Worm (Caenorhabditis elegans) whole organism, L1 larva: ENCODE results near the gene trim-21.

Experiments
- C04F5.9 ChIP-seq: sonication (generic microtip); optimal IDR thresholded peaks from 2 replicates; lab custom pipeline; 2016; ENCODE audit warnings: missing genetic modification characterization, missing compliant biosample characterization
- C16A3.4 ChIP-seq: fragments of 150-350 bp; optimal IDR thresholded peaks from 2 replicates; lab custom pipeline; 2014; ENCODE audit warnings: missing biosample characterization, missing genetic modification characterization
- Y116A8C.19 ChIP-seq: sonication (generic microtip); optimal IDR thresholded peaks from 2 replicates; lab custom pipeline; 2016; ENCODE audit warnings: missing compliant biosample characterization, missing genetic modification characterization, borderline replicate concordance
- aly-2 ChIP-seq: fragments of 150-350 bp; optimal IDR thresholded peaks from 2 replicates; lab custom pipeline; 2014; ENCODE audit warnings: missing biosample characterization, missing genetic modification characterization
- ama-1 ChIP-seq: fragments of 150-350 bp; optimal IDR thresholded peaks from 2 replicates; lab custom pipeline; 2014
- ceh-63 ChIP-seq: fragments of 200-800 bp; sonication (Bioruptor generic); optimal IDR thresholded peaks from 2 replicates; lab custom pipeline; 2018; ENCODE audit warnings: mild to moderate bottlenecking, missing genetic modification characterization, missing compliant biosample characterization
- ceh-8 ChIP-seq: fragments of 200-800 bp; sonication (Bioruptor generic); optimal IDR thresholded peaks from 2 replicates; lab custom pipeline; 2018; ENCODE audit warnings: mild to moderate bottlenecking, missing genetic modification characterization, moderate library complexity, missing compliant biosample characterization
- ceh-82 ChIP-seq, 3 experiments: fragments of 150-350 bp in 1 of 3; sonication (generic microtip) in 2 of 3; optimal IDR thresholded peaks; 2 replicates each; lab custom pipeline; 2014 to 2017; ENCODE audit warnings: missing biosample characterization in 3 of 3, missing genetic modification characterization in 3 of 3
- ceh-88 ChIP-seq: fragments of 200-800 bp; sonication (Bioruptor generic); IDR thresholded peaks from 2 replicates; pipeline ENCODE4 v1.3.6; 2022; ENCODE audit warnings: missing genetic modification characterization, missing compliant biosample characterization
- ces-1 ChIP-seq: fragments of 150-350 bp; optimal IDR thresholded peaks from 2 replicates; lab custom pipeline; 2014; ENCODE audit warnings: missing biosample characterization, missing genetic modification reagents, missing genetic modification characterization
- dsc-1 ChIP-seq: sonication (generic microtip); optimal IDR thresholded peaks from 2 replicates; lab custom pipeline; 2016; ENCODE audit warnings: mild to moderate bottlenecking, missing genetic modification characterization, missing compliant biosample characterization
- efl-1 ChIP-seq, 4 experiments: fragments of 150-350 bp; optimal IDR thresholded peaks in 3 of 4; peaks in 1 of 4; 1 replicate in 1 of 4; 2 replicates in 3 of 4; lab custom pipeline; 2014; ENCODE audit warnings: missing biosample characterization in 2 of 4, missing genetic modification characterization in 2 of 4, missing genetic modification reagents in 2 of 4
- egl-27 ChIP-seq, 2 experiments: fragments of 150-350 bp in 1 of 2; sonication (generic microtip); optimal IDR thresholded peaks; 3 replicates each; lab custom pipeline; 2017 to 2018; ENCODE audit warnings: missing biosample characterization in 2 of 2, missing genetic modification characterization in 2 of 2, missing genetic modification reagents in 2 of 2
- ets-5 ChIP-seq: fragments of 200-800 bp; sonication (Bioruptor generic); IDR thresholded peaks from 2 replicates; pipeline ENCODE4 v1.3.6; 2022; ENCODE audit warnings: missing genetic modification characterization, missing compliant biosample characterization
- fkh-10 ChIP-seq: sonication (generic microtip); optimal IDR thresholded peaks from 2 replicates; lab custom pipeline; 2017; ENCODE audit warnings: missing biosample characterization, missing genetic modification reagents, missing genetic modification characterization
- fkh-4 ChIP-seq: sonication (generic microtip); optimal IDR thresholded peaks from 2 replicates; lab custom pipeline; 2016; ENCODE audit warnings: missing compliant biosample characterization, missing genetic modification characterization, borderline replicate concordance
- hlh-4 ChIP-seq: sonication (generic microtip); optimal IDR thresholded peaks from 2 replicates; lab custom pipeline; 2016; ENCODE audit warnings: mild to moderate bottlenecking, missing genetic modification characterization, missing compliant biosample characterization
- hpl-2 ChIP-seq: fragments of 150-350 bp; optimal IDR thresholded peaks from 2 replicates; lab custom pipeline; 2014; ENCODE audit warnings: missing biosample characterization, missing genetic modification reagents, missing genetic modification characterization
- mep-1 ChIP-seq: fragments of 150-350 bp; optimal IDR thresholded peaks from 2 replicates; lab custom pipeline; 2014; ENCODE audit warnings: missing biosample characterization, missing genetic modification characterization
- nhr-12 ChIP-seq: sonication (generic microtip); optimal IDR thresholded peaks from 2 replicates; lab custom pipeline; 2017; ENCODE audit warnings: missing biosample characterization, missing genetic modification characterization
- nhr-20 ChIP-seq: sonication (generic microtip); optimal IDR thresholded peaks from 2 replicates; lab custom pipeline; 2016; ENCODE audit warnings: mild to moderate bottlenecking, missing genetic modification characterization, missing compliant biosample characterization
- nhr-28 ChIP-seq: fragments of 150-350 bp; optimal IDR thresholded peaks from 2 replicates; lab custom pipeline; 2014; ENCODE audit warnings: missing biosample characterization, missing genetic modification characterization
- nhr-71 ChIP-seq: sonication (generic microtip); optimal IDR thresholded peaks from 2 replicates; lab custom pipeline; 2016; ENCODE audit warnings: mild to moderate bottlenecking, missing genetic modification characterization, moderate library complexity, missing compliant biosample characterization
- nhr-76 ChIP-seq: sonication (generic microtip); optimal IDR thresholded peaks from 2 replicates; lab custom pipeline; 2017; ENCODE audit warnings: missing biosample characterization, missing genetic modification characterization
- nhr-90 ChIP-seq: sonication (generic microtip); optimal IDR thresholded peaks from 2 replicates; lab custom pipeline; 2016; ENCODE audit warnings: mild to moderate bottlenecking, missing genetic modification characterization, missing compliant biosample characterization; ENCODE audit not compliant: poor library complexity
- pax-3 ChIP-seq: fragments of 200-800 bp; sonication (Bioruptor generic); optimal IDR thresholded peaks from 2 replicates; lab custom pipeline; 2018; ENCODE audit warnings: mild to moderate bottlenecking, missing genetic modification characterization, moderate library complexity, missing compliant biosample characterization
- rnt-1 ChIP-seq: sonication (generic microtip); optimal IDR thresholded peaks from 2 replicates; lab custom pipeline; 2016; ENCODE audit warnings: mild to moderate bottlenecking, missing genetic modification characterization, moderate library complexity, missing compliant biosample characterization
- sptf-1 ChIP-seq: fragments of 150-350 bp; optimal IDR thresholded peaks from 2 replicates; lab custom pipeline; 2014; ENCODE audit warnings: missing biosample characterization, missing genetic modification characterization
- sup-37 ChIP-seq: fragments of 200-800 bp; sonication (Bioruptor generic); optimal IDR thresholded peaks from 2 replicates; lab custom pipeline; 2018; ENCODE audit warnings: mild to moderate bottlenecking, missing genetic modification characterization, missing compliant biosample characterization
- tbx-2 ChIP-seq: sonication (generic microtip); optimal IDR thresholded peaks from 2 replicates; lab custom pipeline; 2016; ENCODE audit warnings: missing genetic modification characterization, missing compliant biosample characterization
- tlp-1 ChIP-seq: fragments of 150-350 bp; optimal IDR thresholded peaks from 2 replicates; lab custom pipeline; 2014; ENCODE audit warnings: missing biosample characterization, missing genetic modification characterization
- unc-130 ChIP-seq: fragments of 150-350 bp; optimal IDR thresholded peaks from 2 replicates; lab custom pipeline; 2017; ENCODE audit warnings: missing biosample characterization, missing genetic modification characterization, inconsistent platforms
- unc-62 ChIP-seq: fragments of 150-350 bp; optimal IDR thresholded peaks from 2 replicates; lab custom pipeline; 2014; ENCODE audit warnings: missing biosample characterization, missing genetic modification reagents, missing genetic modification characterization
- unc-86 ChIP-seq: sonication (generic microtip); optimal IDR thresholded peaks from 2 replicates; lab custom pipeline; 2016; ENCODE audit warnings: missing genetic modification characterization, missing compliant biosample characterization
- xbp-1 ChIP-seq: sonication (generic microtip); optimal IDR thresholded peaks from 2 replicates; lab custom pipeline; 2016; ENCODE audit warnings: missing genetic modification characterization, missing compliant biosample characterization
- zip-4 ChIP-seq: fragments of 200-800 bp; sonication (Bioruptor generic); optimal IDR thresholded peaks from 2 replicates; lab custom pipeline; 2018; ENCODE audit warnings: mild to moderate bottlenecking, missing genetic modification characterization, moderate library complexity, missing compliant biosample characterization
- ztf-11 ChIP-seq, 2 experiments: sonication (generic microtip); optimal IDR thresholded peaks; 2 replicates each; lab custom pipeline; 2016 to 2017; ENCODE audit warnings: missing genetic modification characterization in 2 of 2, missing biosample characterization in 1 of 2, missing compliant biosample characterization in 1 of 2
- ztf-4 ChIP-seq: fragments of 150-350 bp; optimal IDR thresholded peaks from 2 replicates; lab custom pipeline; 2014; ENCODE audit warnings: missing biosample characterization, missing genetic modification characterization

trim-21 gene

DNA sequence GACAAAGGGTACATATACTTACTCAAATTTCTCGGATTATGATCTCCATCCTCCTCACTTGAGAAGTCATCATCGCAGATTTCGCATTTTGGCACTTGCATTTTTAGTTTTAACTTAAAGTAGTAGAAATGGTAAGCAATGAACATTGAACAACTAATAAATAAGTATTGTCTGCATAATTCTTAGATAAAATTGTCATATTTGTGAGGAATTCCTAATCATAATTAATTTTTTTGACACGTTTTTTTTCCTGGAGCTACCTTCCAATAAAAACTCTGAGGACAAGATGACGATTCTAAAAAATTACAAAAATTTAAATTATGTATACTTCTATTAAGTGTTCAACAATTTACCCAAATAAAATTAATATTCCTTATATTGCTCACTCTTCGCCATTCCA is at the start of gene trim-21, which contains the start of gene B0281.1:
Gene trim-21, minus strand, starts transcription at position 101 of the 400 bp plus-strand sequence.
Gene B0281.1, plus strand, starts transcription at position 321 of the 400 bp plus-strand sequence.
- TF ChIP-seq fkh-4 (tag; lab: Kevin White, UChicago) (no peak), dsc-1 (no peak), mep-1 (tag; lab: Kevin White, UChicago) (no peak), ets-5 (GFP tag; lab: Robert Waterston, UW) (no peak), sptf-1 (no peak), efl-1 (optimal IDR thresholded peaks at IDR 0.05; lab: Kevin White, UChicago) (no peak), efl-1 (GFP tag; optimal IDR thresholded peaks at IDR 0.05 in 1 of 2; lab: Kevin White, UChicago) (no peak)

ce11 chrII:2359965-2360364 is 47.3 kb upstream of the trim-21 start, which contains the start of gene F43C11.16:
Gene F43C11.16, minus strand, starts transcription at chrII:2360065.
- TF ChIP-seq efl-1 (optimal IDR thresholded peaks at IDR 0.05; lab: Kevin White, UChicago) (no peak), efl-1 (GFP tag; optimal IDR thresholded peaks at IDR 0.05 in 1 of 2; lab: Kevin White, UChicago) (peak in 1 of 2 experiments; percentile 18), nhr-20 (tag; lab: Kevin White, UChicago) (no peak), C16A3.4 (tag; lab: Kevin White, UChicago) (no peak), hlh-4 (no peak)

DNA sequence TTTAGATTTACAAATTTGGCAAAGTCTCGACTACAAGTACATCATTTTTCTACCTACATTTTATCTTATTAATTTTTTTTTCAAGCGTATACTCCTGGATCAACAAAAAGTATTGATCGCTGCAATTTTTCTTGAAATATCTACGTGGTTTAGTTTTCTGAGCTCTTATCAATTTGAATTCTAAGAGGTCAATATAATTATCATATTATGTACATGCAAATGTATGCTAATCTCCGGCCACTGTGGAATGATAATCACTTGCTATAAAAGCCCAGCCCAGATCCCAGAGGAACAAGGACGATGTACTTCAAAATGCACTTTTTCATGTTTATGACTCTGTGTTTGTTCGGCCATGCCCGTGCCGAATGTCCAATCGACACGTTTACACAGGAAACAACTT is 44.1 kb upstream of the trim-21 start, which contains the start of gene F43C11.1:
Gene F43C11.1, plus strand, starts transcription at position 301 of the 400 bp plus-strand sequence.
- TF ChIP-seq tbx-2 (no peak), ztf-11 (tag; optimal IDR thresholded peaks at IDR 0.05; lab: Kevin White, UChicago) (no peak), xbp-1 (tag; lab: Kevin White, UChicago) (no peak), unc-62 (GFP tag; lab: Kevin White, UChicago) (no peak), sup-37 (GFP tag; lab: Kevin White, UChicago) (no peak), ces-1 (GFP tag; lab: Kevin White, UChicago) (no peak), mep-1 (tag; lab: Kevin White, UChicago) (no peak), pax-3 (no peak), unc-130 (tag; lab: Kevin White, UChicago) (no peak), ceh-63 (GFP tag; lab: Kevin White, UChicago) (no peak), C04F5.9 (tag; lab: Kevin White, UChicago) (no peak), ztf-4 (tag; lab: Kevin White, UChicago) (no peak), rnt-1 (no peak), Y116A8C.19 (no peak), nhr-28 (no peak), hpl-2 (GFP tag; lab: Kevin White, UChicago) (no peak), ets-5 (GFP tag; lab: Robert Waterston, UW) (no peak)
- TF ChIP-seq, all 84 proteins: peak for 0

DNA sequence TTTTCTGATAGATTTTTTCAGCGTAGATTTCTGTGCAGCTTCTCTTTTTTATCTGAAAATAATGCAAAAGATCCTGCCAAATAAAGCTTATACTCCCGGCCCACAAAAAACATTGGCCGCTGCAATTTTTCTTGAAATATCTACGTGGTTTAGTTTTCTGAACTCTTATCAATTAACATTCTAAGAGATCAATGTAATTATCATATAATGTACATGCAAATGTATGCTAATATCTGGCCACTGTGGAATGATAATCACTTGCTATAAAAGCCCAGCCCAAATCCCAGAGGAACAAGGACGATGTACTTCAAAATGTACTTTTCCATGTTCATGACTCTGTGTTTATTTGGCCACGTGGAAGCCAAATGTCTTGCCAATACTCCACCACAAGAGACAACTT is 41.8 kb upstream of the trim-21 start, which contains the start of gene F43C11.2:
Gene F43C11.2, plus strand, starts transcription at position 301 of the 400 bp plus-strand sequence.
- no peak for TF ChIP-seq nhr-71

ce11 chrII:2353012-2353411 is 40.4 kb upstream of the trim-21 start, which contains the start of gene F43C11.3:
Gene F43C11.3, plus strand, starts transcription at chrII:2353312.
- TF ChIP-seq hpl-2 (GFP tag; lab: Kevin White, UChicago) = no peak
- no peak for TF ChIP-seq ceh-8 (GFP tag; lab: Kevin White, UChicago)
- no peak for TF ChIP-seq ztf-11 (tag; optimal IDR thresholded peaks at IDR 0.05; lab: Kevin White, UChicago)

- TF ChIP-seq dsc-1 = no peak
- TF ChIP-seq nhr-28 = no peak
- no peak for TF ChIP-seq ama-1 (lab: Kevin White, UChicago)
- TF ChIP-seq unc-86 (tag; lab: Kevin White, UChicago) = no peak
- no peak for TF ChIP-seq zip-4
- TF ChIP-seq aly-2 (tag; lab: Kevin White, UChicago) = no peak
- no peak for TF ChIP-seq nhr-90 (tag; lab: Kevin White, UChicago)
- no peak for TF ChIP-seq tlp-1 (tag; lab: Kevin White, UChicago)
- no peak for TF ChIP-seq nhr-12
- TF ChIP-seq ceh-82 (tag; optimal IDR thresholded peaks at IDR 0.05; lab: Kevin White, UChicago) = no peak
- TF ChIP-seq fkh-10 (GFP tag; lab: Kevin White, UChicago) = no peak
- TF ChIP-seq ceh-88 = no peak
- no peak for TF ChIP-seq sup-37 (GFP tag; lab: Kevin White, UChicago)
- no peak for TF ChIP-seq nhr-76
- TF ChIP-seq egl-27 (tag; optimal IDR thresholded peaks at IDR 0.05; lab: Kevin White, UChicago) = no peak
- no peak for TF ChIP-seq hpl-2 (GFP tag; lab: Kevin White, UChicago)
Measured at ce11 chrII:2352546-2352945, 39.9 kb upstream of the trim-21 start, which contains the start of gene F43C11.10. Gene F43C11.10, minus strand, starts transcription at chrII:2352646.
